Fruit fly (Drosophila melanogaster): ENCODE data around the gene CG31789.

The CG31789 gene

dm6 chr2L:18616019-18616418, 10.3 kb downstream of the CG31789 start, which contains the start of gene IFT46 (continued):
- TF ChIP-seq cato (GFP tag; optimal IDR thresholded peaks at IDR 0.05; ENCODE audit: borderline replicate concordance): no peak
- no peak for TF ChIP-seq HHEX (GFP tag; optimal IDR thresholded peaks at IDR 0.05)
- TF ChIP-seq CG11723 (GFP tag; optimal IDR thresholded peaks at IDR 0.05): no peak
- no peak for TF ChIP-seq NfI (GFP tag; optimal IDR thresholded peaks at IDR 0.05)
- no peak for TF ChIP-seq lmd (GFP tag; IDR thresholded peaks at IDR 0.05)
- TF ChIP-seq wek (GFP tag; optimal IDR thresholded peaks at IDR 0.05): no peak
- no peak for TF ChIP-seq sr (GFP tag; IDR thresholded peaks at IDR 0.05)
- no peak for TF ChIP-seq CG9817 (tag; optimal IDR thresholded peaks at IDR 0.05)
- TF ChIP-seq ewg (GFP tag; optimal IDR thresholded peaks at IDR 0.05): no peak
- no peak for TF ChIP-seq NC2β (GFP tag; optimal IDR thresholded peaks at IDR 0.05)
- no peak for TF ChIP-seq CG14014 (GFP tag; IDR thresholded peaks at IDR 0.05)
- no peak for TF ChIP-seq Doc2 (GFP tag; IDR thresholded peaks at IDR 0.05)
- TF ChIP-seq org-1 (GFP tag; optimal IDR thresholded peaks at IDR 0.05): no peak
- no peak for TF ChIP-seq ftz-f1 (GFP tag; optimal IDR thresholded peaks at IDR 0.05)
- no peak for TF ChIP-seq lilli (GFP tag; optimal IDR thresholded peaks at IDR 0.05)
- no peak for TF ChIP-seq CG10366 (GFP tag; IDR thresholded peaks at IDR 0.05)

DNA sequence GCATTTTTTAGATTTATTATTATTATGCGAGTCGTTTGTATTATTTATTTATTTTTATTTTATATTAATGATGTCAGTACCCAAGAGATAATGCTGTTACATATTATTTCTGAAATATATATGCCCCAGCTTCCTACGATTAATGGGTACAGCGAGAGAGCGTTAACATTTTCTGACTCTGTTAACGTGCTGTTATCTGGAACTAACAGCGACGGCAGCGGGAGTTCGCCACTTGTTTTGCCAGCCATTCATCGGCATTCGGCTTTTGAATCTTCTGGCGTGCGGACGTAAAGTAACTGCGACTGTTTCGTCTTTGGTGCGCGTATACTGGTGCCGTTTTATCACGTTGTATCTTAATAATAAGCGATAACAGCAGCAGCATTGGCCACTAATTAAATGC, 11.3 kb downstream of the CG31789 start, which contains the start of gene MESR3:
MESR3 (plus strand) TSS at position 254 of the 400 bp plus-strand sequence.
- TF ChIP-seq CG43689 (GFP tag; IDR thresholded peaks at IDR 0.05) (no peak), ab (GFP tag; optimal IDR thresholded peaks at IDR 0.05) (no peak), Side (GFP tag; optimal IDR thresholded peaks at IDR 0.05) (peak; percentile 52), ken (GFP tag; IDR thresholded peaks at IDR 0.05) (peak; percentile 19; the same call in 2 of the 3 replicates), CG12104 (GFP tag; optimal IDR thresholded peaks at IDR 0.05) (peak; percentile 19), CG11723 (GFP tag; optimal IDR thresholded peaks at IDR 0.05) (peak; percentile 23), CG18476 (GFP tag; optimal IDR thresholded peaks at IDR 0.05) (no peak), Pdp1 (GFP tag; optimal IDR thresholded peaks at IDR 0.05) (peak in 1 of 2 experiments; percentile 17), br (optimal IDR thresholded peaks at IDR 0.05) (no peak), gsb-n (tag; optimal IDR thresholded peaks at IDR 0.05) (no peak), chif (GFP tag; optimal IDR thresholded peaks at IDR 0.05) (no peak), sob (GFP tag; IDR thresholded peaks at IDR 0.05) (peak; percentile 38; the same call in 1 of the 2 replicates), CG9609 (GFP tag; optimal IDR thresholded peaks at IDR 0.05) (no peak), Mrtf (GFP tag; IDR thresholded peaks at IDR 0.05) (peak; percentile 48; the same call in 1 of the 3 replicates), CG13775 (GFP tag; optimal IDR thresholded peaks at IDR 0.05) (peak; percentile 31), CG30403 (GFP tag; optimal IDR thresholded peaks at IDR 0.05) (peak; percentile 66), CG6654 (GFP tag; optimal IDR thresholded peaks at IDR 0.05) (no peak), CG6813 (GFP tag; optimal IDR thresholded peaks at IDR 0.05) (peak; percentile 83), mirr (GFP tag; optimal IDR thresholded peaks at IDR 0.05) (peak; percentile 87), CG6689 (GFP tag; IDR thresholded peaks at IDR 0.05) (peak; percentile 70), E2f2 (GFP tag; IDR thresholded peaks at IDR 0.05) (peak; percentile 55; the same call in 1 of the 2 replicates), row (GFP tag; IDR thresholded peaks at IDR 0.05) (peak; percentile 64; the same call in 2 of the 3 replicates), CG8765 (GFP tag; IDR thresholded peaks at IDR 0.05) (0 out of 2 replicates have a peak, but pooled peaks have one; percentile 15), HLH4C (GFP tag; IDR thresholded peaks at IDR 0.05; ENCODE audit: partially characterized antibody) (0 out of 3 replicates have a peak, but pooled peaks have one; percentile 37), CG2712 (tag; optimal IDR thresholded peaks at IDR 0.05) (peak; percentile 91), kni (GFP tag; optimal IDR thresholded peaks at IDR 0.05) (no peak), Dfd (GFP tag; optimal IDR thresholded peaks at IDR 0.05) (no peak), esg (GFP tag; conservative IDR thresholded peaks at IDR 0.05) (peak; percentile 40), zen2 (GFP tag; IDR thresholded peaks at IDR 0.05; ENCODE audit: partially characterized antibody) (peak; percentile 23; the same call in 1 of the 3 replicates), emc (GFP tag; optimal IDR thresholded peaks at IDR 0.05) (no peak), CG2678 (tag; optimal IDR thresholded peaks at IDR 0.05) (peak; percentile 89), en (GFP tag; optimal IDR thresholded peaks at IDR 0.05) (peak; percentile 5), CG11560 (tag; IDR thresholded peaks at IDR 0.05) (no peak), CG2889 (GFP tag; IDR thresholded peaks at IDR 0.05) (no peak), sr (GFP tag; IDR thresholded peaks at IDR 0.05) (no peak; the same call in 2 of the 3 replicates), CG17802 (tag; optimal IDR thresholded peaks at IDR 0.05) (no peak), CG17186 (GFP tag; optimal IDR thresholded peaks at IDR 0.05) (no peak)
